Fruit fly (Drosophila melanogaster) whole organism, embryonic: ENCODE measurements around the gene Sas-4.

Experiments
- Asciz ChIP-seq: fragments of 200-800 bp; sonication (Bioruptor generic); optimal IDR thresholded peaks from 2 replicates; lab custom pipeline; 2017; ENCODE audit warnings: missing biosample characterization, mild to moderate bottlenecking, missing genetic modification characterization, missing genetic modification reagents
- B-H1 ChIP-seq: fragments of 200-800 bp; sonication (Bioruptor generic); IDR thresholded peaks from 3 replicates; pipeline ENCODE4 v1.3.6; 2022; ENCODE audit warnings: missing biosample characterization, missing genetic modification characterization
- Bgb ChIP-seq: fragments of 200-800 bp; sonication (Bioruptor generic); IDR thresholded peaks from 2 replicates; pipeline ENCODE4 v1.3.6; 2022; ENCODE audit warnings: missing biosample characterization, missing genetic modification characterization; ENCODE audit not compliant: partially characterized antibody
- BtbVII ChIP-seq: fragments of 200-800 bp; sonication (Bioruptor generic); optimal IDR thresholded peaks from 3 replicates; lab custom pipeline; 2017; ENCODE audit warnings: missing biosample characterization, mild to moderate bottlenecking, missing genetic modification characterization
- CG1024 ChIP-seq: fragments of 200-800 bp; sonication (Bioruptor generic); IDR thresholded peaks from 2 replicates; pipeline ENCODE4 v1.3.6; 2022; ENCODE audit warnings: missing biosample characterization, missing genetic modification characterization
- CG10543 ChIP-seq: fragments of 200-800 bp; sonication (Bioruptor generic); optimal IDR thresholded peaks from 3 replicates; lab custom pipeline; 2017; ENCODE audit warnings: missing biosample characterization, mild to moderate bottlenecking, missing genetic modification characterization, moderate library complexity
- CG10654 ChIP-seq: fragments of 200-800 bp; sonication (Bioruptor generic); optimal IDR thresholded peaks from 2 replicates; lab custom pipeline; 2016; ENCODE audit warnings: missing biosample characterization, missing genetic modification characterization
- CG10979 ChIP-seq: fragments of 200-800 bp; sonication (Bioruptor generic); optimal IDR thresholded peaks from 2 replicates; lab custom pipeline; 2018; ENCODE audit warnings: missing biosample characterization, mild to moderate bottlenecking, missing genetic modification characterization, moderate library complexity
- CG11696 ChIP-seq: fragments of 200-800 bp; sonication (Bioruptor generic); IDR thresholded peaks from 2 replicates; pipeline ENCODE4 v1.3.6; 2022; ENCODE audit warnings: missing biosample characterization, missing genetic modification characterization
- CG12219 ChIP-seq: fragments of 200-800 bp; sonication (Bioruptor generic); optimal IDR thresholded peaks from 3 replicates; lab custom pipeline; 2018; ENCODE audit warnings: missing biosample characterization, mild to moderate bottlenecking, missing genetic modification characterization
- CG1233 ChIP-seq: fragments of 200-800 bp; sonication (Bioruptor generic); optimal IDR thresholded peaks from 4 replicates; lab custom pipeline; 2018; ENCODE audit warnings: missing biosample characterization, mild to moderate bottlenecking, missing genetic modification characterization
- CG12391 ChIP-seq: fragments of 200-800 bp; sonication (Bioruptor generic); optimal IDR thresholded peaks from 3 replicates; lab custom pipeline; 2018; ENCODE audit warnings: missing biosample characterization, mild to moderate bottlenecking, missing genetic modification characterization, moderate library complexity
- CG13894 ChIP-seq: fragments of 200-800 bp; sonication (Bioruptor generic); optimal IDR thresholded peaks from 3 replicates; lab custom pipeline; 2018; ENCODE audit warnings: missing biosample characterization, mild to moderate bottlenecking, missing genetic modification characterization, moderate library complexity
- CG14050 ChIP-seq: fragments of 200-800 bp; sonication (Bioruptor generic); IDR thresholded peaks from 3 replicates; pipeline ENCODE4 v1.3.6; 2022; ENCODE audit warnings: missing biosample characterization, missing genetic modification characterization
- CG15073 ChIP-seq: fragments of 200-800 bp; sonication (Bioruptor generic); optimal IDR thresholded peaks from 2 replicates; lab custom pipeline; 2016; ENCODE audit warnings: missing biosample characterization, missing genetic modification characterization
- CG1529 ChIP-seq: fragments of 200-800 bp; sonication (Bioruptor generic); optimal IDR thresholded peaks from 3 replicates; lab custom pipeline; 2018; ENCODE audit warnings: missing biosample characterization, missing genetic modification characterization
- CG3065 ChIP-seq: fragments of 200-800 bp; sonication (Bioruptor generic); optimal IDR thresholded peaks from 2 replicates; lab custom pipeline; 2016; ENCODE audit warnings: missing biosample characterization, missing genetic modification characterization
- CG31365 ChIP-seq: fragments of 200-800 bp; sonication (Bioruptor generic); optimal IDR thresholded peaks from 2 replicates; lab custom pipeline; 2018; ENCODE audit warnings: missing biosample characterization, mild to moderate bottlenecking, missing genetic modification characterization
- CG32772 ChIP-seq: fragments of 200-800 bp; sonication (Bioruptor generic); IDR thresholded peaks from 2 replicates; pipeline ENCODE4 v1.3.6; 2022; ENCODE audit warnings: missing biosample characterization, missing genetic modification characterization
- CG4854 ChIP-seq: fragments of 200-800 bp; sonication (Bioruptor generic); optimal IDR thresholded peaks from 2 replicates; lab custom pipeline; 2016; ENCODE audit warnings: missing biosample characterization, missing genetic modification characterization, inconsistent platforms
- CG5953 ChIP-seq: fragments of 200-800 bp; sonication (Bioruptor generic); IDR thresholded peaks from 2 replicates; pipeline ENCODE4 v1.3.6; 2022; ENCODE audit warnings: missing biosample characterization, missing genetic modification characterization
- CG7839 ChIP-seq: fragments of 200-800 bp; sonication (Bioruptor generic); optimal IDR thresholded peaks from 3 replicates; lab custom pipeline; 2018; ENCODE audit warnings: missing biosample characterization, mild to moderate bottlenecking, missing genetic modification characterization, moderate library complexity
- CG8924 ChIP-seq: fragments of 200-800 bp; optimal IDR thresholded peaks from 3 replicates; lab custom pipeline; 2019; ENCODE audit warnings: missing biosample characterization, mild to moderate bottlenecking, missing genetic modification characterization, moderate library complexity
- Dref ChIP-seq: fragments of 200-800 bp; sonication (Bioruptor generic); IDR thresholded peaks from 2 replicates; pipeline ENCODE4 v1.3.6; 2022; ENCODE audit warnings: missing biosample characterization, missing genetic modification characterization
- E2f1 ChIP-seq: fragments of 200-800 bp; sonication (Bioruptor generic); IDR thresholded peaks from 2 replicates; pipeline ENCODE4 v1.3.6; 2022; ENCODE audit warnings: missing biosample characterization, missing genetic modification characterization
- E2f2 ChIP-seq: fragments of 200-800 bp; sonication (Bioruptor generic); IDR thresholded peaks from 2 replicates; pipeline ENCODE4 v1.3.6; 2022; ENCODE audit warnings: missing biosample characterization, missing genetic modification characterization
- Gug ChIP-seq: fragments of 200-800 bp; sonication (Bioruptor generic); IDR thresholded peaks from 4 replicates; pipeline ENCODE4 v1.3.6; 2022; ENCODE audit warnings: missing biosample characterization, missing genetic modification characterization
- H2.0 ChIP-seq: fragments of 200-800 bp; sonication (Bioruptor generic); IDR thresholded peaks from 2 replicates; pipeline ENCODE4 v1.3.6; 2022; ENCODE audit warnings: missing biosample characterization, missing genetic modification characterization
- Hand ChIP-seq: fragments of 200-800 bp; sonication (Bioruptor generic); optimal IDR thresholded peaks from 2 replicates; lab custom pipeline; 2017; ENCODE audit warnings: mild to moderate bottlenecking, missing biosample characterization, missing genetic modification reagents, missing genetic modification characterization
- HmgD ChIP-seq: fragments of 200-800 bp; sonication (Bioruptor generic); optimal IDR thresholded peaks from 3 replicates; lab custom pipeline; 2016; ENCODE audit warnings: missing biosample characterization, missing genetic modification characterization
- Hsf ChIP-seq: fragments of 200-800 bp; sonication (Bioruptor generic); optimal IDR thresholded peaks from 3 replicates; lab custom pipeline; 2016; ENCODE audit warnings: missing biosample characterization, missing genetic modification characterization
- MESR4 ChIP-seq: fragments of 200-800 bp; sonication (Bioruptor generic); optimal IDR thresholded peaks from 2 replicates; lab custom pipeline; 2018; ENCODE audit warnings: missing biosample characterization, mild to moderate bottlenecking, missing genetic modification characterization, moderate library complexity
- Mrtf ChIP-seq: fragments of 200-800 bp; sonication (Bioruptor generic); IDR thresholded peaks from 3 replicates; pipeline ENCODE4 v1.3.6; 2022; ENCODE audit warnings: missing biosample characterization, missing genetic modification characterization
- NfI ChIP-seq: fragments of 200-800 bp; sonication (Bioruptor generic); optimal IDR thresholded peaks from 3 replicates; lab custom pipeline; 2018; ENCODE audit warnings: missing biosample characterization, mild to moderate bottlenecking, missing genetic modification characterization, moderate library complexity
- Optix ChIP-seq: fragments of 200-800 bp; sonication (Bioruptor generic); IDR thresholded peaks from 3 replicates; pipeline ENCODE4 v1.3.6; 2022; ENCODE audit warnings: missing biosample characterization, missing genetic modification characterization
- Sox102F ChIP-seq: fragments of 200-800 bp; sonication (Bioruptor generic); optimal IDR thresholded peaks from 2 replicates; lab custom pipeline; 2018; ENCODE audit warnings: missing biosample characterization, mild to moderate bottlenecking, missing genetic modification characterization, moderate library complexity
- Xrp1 ChIP-seq: fragments of 200-800 bp; sonication (Bioruptor generic); IDR thresholded peaks from 2 replicates; pipeline ENCODE4 v1.3.6; 2022; ENCODE audit warnings: missing biosample characterization, missing genetic modification characterization
- YL-1 ChIP-seq: fragments of 200-800 bp; sonication (Bioruptor generic); optimal IDR thresholded peaks from 3 replicates; lab custom pipeline; 2017; ENCODE audit warnings: missing biosample characterization, mild to moderate bottlenecking, missing genetic modification characterization
- aop ChIP-seq: fragments of 200-800 bp; sonication (Bioruptor generic); IDR thresholded peaks from 2 replicates; pipeline ENCODE4 v1.3.6; 2022; ENCODE audit warnings: missing biosample characterization, missing genetic modification characterization
- az2 ChIP-seq: fragments of 200-800 bp; sonication (Bioruptor generic); optimal IDR thresholded peaks from 3 replicates; lab custom pipeline; 2016; ENCODE audit warnings: missing biosample characterization, missing genetic modification characterization
- chinmo ChIP-seq: fragments of 200-800 bp; sonication (Bioruptor generic); IDR thresholded peaks from 4 replicates; pipeline ENCODE4 v1.3.6; 2022; ENCODE audit warnings: missing biosample characterization, missing genetic modification characterization; ENCODE audit not compliant: partially characterized antibody
- corto ChIP-seq: fragments of 200-800 bp; sonication (Bioruptor generic); optimal IDR thresholded peaks from 2 replicates; lab custom pipeline; 2016; ENCODE audit warnings: missing biosample characterization, mild to moderate bottlenecking, missing genetic modification characterization, moderate library complexity
- ems ChIP-seq: fragments of 200-800 bp; sonication (Bioruptor generic); optimal IDR thresholded peaks from 3 replicates; lab custom pipeline; 2016; ENCODE audit warnings: missing biosample characterization, missing genetic modification characterization
- gfzf ChIP-seq: fragments of 200-800 bp; sonication (Bioruptor generic); optimal IDR thresholded peaks from 2 replicates; lab custom pipeline; 2016; ENCODE audit warnings: missing biosample characterization, mild to moderate bottlenecking, missing genetic modification characterization, moderate library complexity
- ro ChIP-seq: fragments of 200-800 bp; sonication (Bioruptor generic); IDR thresholded peaks from 2 replicates; pipeline ENCODE4 v1.3.6; 2022; ENCODE audit warnings: missing biosample characterization, missing genetic modification characterization
- row ChIP-seq: fragments of 200-800 bp; sonication (Bioruptor generic); IDR thresholded peaks from 3 replicates; pipeline ENCODE4 v1.3.6; 2022; ENCODE audit warnings: missing biosample characterization, missing genetic modification characterization
- sens ChIP-seq: fragments of 200-800 bp; sonication (Bioruptor generic); peaks from one replicate; lab custom pipeline; 2016; ENCODE audit warnings: missing biosample characterization, missing genetic modification characterization
- shn ChIP-seq: fragments of 200-800 bp; sonication (Bioruptor generic); optimal IDR thresholded peaks from 3 replicates; lab custom pipeline; 2016; ENCODE audit warnings: missing biosample characterization, missing genetic modification characterization
- unc-4 ChIP-seq: fragments of 200-800 bp; sonication (Bioruptor generic); IDR thresholded peaks from 2 replicates; pipeline ENCODE4 v1.3.6; 2022; ENCODE audit warnings: missing biosample characterization, missing genetic modification characterization; ENCODE audit not compliant: partially characterized antibody
- zfh2 ChIP-seq: fragments of 200-800 bp; sonication (Bioruptor generic); optimal IDR thresholded peaks from 2 replicates; lab custom pipeline; 2016; ENCODE audit warnings: missing biosample characterization, missing genetic modification characterization

The Sas-4 gene

dm6 chr3R:7124109-7124639 is 27.0 kb upstream of the Sas-4 start, which contains the start of the genes Alh and CG10098 (continued):
- peak; percentile 82 for TF ChIP-seq CG10654 (GFP tag; lab: Kevin White, UChicago)
- peak; percentile 23; the same call in 1 of the 3 replicates for TF ChIP-seq Optix (GFP tag; lab: Robert Waterston, UW)
- TF ChIP-seq E2f1 (GFP tag; lab: Robert Waterston, UW): peak; percentile 62
- TF ChIP-seq Bgb (GFP tag; lab: Robert Waterston, UW): peak; percentile 69
- peak; percentile 69 for TF ChIP-seq H2.0 (GFP tag; lab: Robert Waterston, UW)
- peak; percentile 80 for TF ChIP-seq Sox102F (GFP tag; lab: Kevin White, UChicago)
- peak; percentile 58 for TF ChIP-seq HmgD (GFP tag; lab: Kevin White, UChicago)
- TF ChIP-seq CG3065 (GFP tag; lab: Kevin White, UChicago): peak; percentile 48
- peak; percentile 88 for TF ChIP-seq CG12391 (tag; lab: Kevin White, UChicago)
- peak; percentile 96 for TF ChIP-seq sens
- TF ChIP-seq Xrp1 (GFP tag; lab: Robert Waterston, UW): peak; percentile 68; the same call in 1 of the 2 replicates
- TF ChIP-seq unc-4 (GFP tag; lab: Robert Waterston, UW): peak; percentile 60; the same call in 1 of the 2 replicates
- peak; percentile 38 for TF ChIP-seq gfzf (GFP tag; lab: Kevin White, UChicago)
- peak; percentile 91 for TF ChIP-seq Hsf
- TF ChIP-seq Asciz (GFP tag; lab: Kevin White, UChicago): peak; percentile 60
- TF ChIP-seq MESR4: no peak
- peak; percentile 94 for TF ChIP-seq Gug (GFP tag; lab: Robert Waterston, UW)
- TF ChIP-seq Mrtf (GFP tag; lab: Robert Waterston, UW): peak; percentile 82; the same call in 2 of the 3 replicates
- no peak for TF ChIP-seq CG5953 (GFP tag; lab: Robert Waterston, UW)
- TF ChIP-seq CG13894: peak; percentile 77
- peak; percentile 76 for TF ChIP-seq CG32772 (GFP tag; lab: Robert Waterston, UW)

dm6 chr3R:7127966-7128365 is 23.2 kb upstream of the Sas-4 start, which contains the start of gene CG10068:
Gene CG10068 (minus strand): TSS chr3R:7128027.
- peak; percentile 88 for TF ChIP-seq CG7839
- TF ChIP-seq CG14050: peak; percentile 89
- peak; percentile 90 for TF ChIP-seq CG1024 (GFP tag; lab: Robert Waterston, UW)
- TF ChIP-seq CG1529: peak; percentile 79
- peak; percentile 64 for TF ChIP-seq CG31365 (tag; lab: Kevin White, UChicago)
- peak; percentile 49 for TF ChIP-seq YL-1 (GFP tag; lab: Kevin White, UChicago)
- peak; percentile 70 for TF ChIP-seq E2f2 (GFP tag; lab: Robert Waterston, UW)
- TF ChIP-seq ro (GFP tag; lab: Robert Waterston, UW): peak; percentile 67; the same call in 1 of the 2 replicates
- peak; percentile 86 for TF ChIP-seq B-H1
- no peak for TF ChIP-seq Dref (GFP tag; lab: Robert Waterston, UW)
- TF ChIP-seq shn (GFP tag; lab: Kevin White, UChicago): peak; percentile 81
- peak; percentile 89 for TF ChIP-seq az2 (GFP tag; lab: Kevin White, UChicago)
- TF ChIP-seq zfh2 (GFP tag; lab: Kevin White, UChicago): peak; percentile 83
- TF ChIP-seq CG1233 (GFP tag; lab: Kevin White, UChicago): peak; percentile 84
- TF ChIP-seq CG10543: peak; percentile 67
- TF ChIP-seq CG10979 (tag; lab: Kevin White, UChicago): peak; percentile 89
- 0 out of 2 replicates have a peak, but pooled peaks have one; percentile 79 for TF ChIP-seq aop (GFP tag; lab: Robert Waterston, UW)
- peak; percentile 88 for TF ChIP-seq ems (GFP tag; lab: Kevin White, UChicago)
- peak; percentile 83 for TF ChIP-seq CG4854 (GFP tag; lab: Kevin White, UChicago)
- peak; percentile 45 for TF ChIP-seq corto (GFP tag; lab: Kevin White, UChicago)
- peak; percentile 88 for TF ChIP-seq NfI
- peak; percentile 91 for TF ChIP-seq row
- TF ChIP-seq CG8924 (tag; lab: Kevin White, UChicago): peak; percentile 96
- peak; percentile 81 for TF ChIP-seq BtbVII (GFP tag; lab: Kevin White, UChicago)
- peak; percentile 84 for TF ChIP-seq Asciz (GFP tag; lab: Kevin White, UChicago)
- peak; percentile 89 for TF ChIP-seq CG11696 (GFP tag; lab: Robert Waterston, UW)
- no peak for TF ChIP-seq chinmo (GFP tag; lab: Robert Waterston, UW)
- TF ChIP-seq Hand (GFP tag; lab: Kevin White, UChicago): peak; percentile 54
- TF ChIP-seq CG15073: no peak
- TF ChIP-seq CG12219: peak; percentile 79
